Fruit fly (Drosophila melanogaster) whole organism, embryonic: Measurements from ENCODE around the gene CG14079.

Experiments
- Antp ChIP-seq: fragments of 200-800 bp; sonication (Bioruptor generic); optimal IDR thresholded peaks from 3 replicates; lab custom pipeline; 2016; ENCODE audit warnings: missing biosample characterization, missing genetic modification characterization
- CG1024 ChIP-seq: fragments of 200-800 bp; sonication (Bioruptor generic); IDR thresholded peaks from 2 replicates; pipeline ENCODE4 v1.3.6; 2022; ENCODE audit warnings: missing biosample characterization, missing genetic modification characterization
- CG10462 ChIP-seq: fragments of 200-800 bp; sonication (Bioruptor generic); optimal IDR thresholded peaks from 2 replicates; lab custom pipeline; 2016; ENCODE audit warnings: missing biosample characterization, missing genetic modification characterization
- CG11560 ChIP-seq: fragments of 200-800 bp; sonication (Bioruptor generic); IDR thresholded peaks from 3 replicates; pipeline ENCODE4 v1.3.6; 2022; ENCODE audit warnings: missing biosample characterization, missing genetic modification characterization
- CG12299 ChIP-seq: fragments of 200-800 bp; sonication (Bioruptor generic); optimal IDR thresholded peaks from 2 replicates; lab custom pipeline; 2018; ENCODE audit warnings: missing biosample characterization, mild to moderate bottlenecking, missing genetic modification characterization
- CG1233 ChIP-seq: fragments of 200-800 bp; sonication (Bioruptor generic); optimal IDR thresholded peaks from 4 replicates; lab custom pipeline; 2018; ENCODE audit warnings: missing biosample characterization, mild to moderate bottlenecking, missing genetic modification characterization
- CG15073 ChIP-seq: fragments of 200-800 bp; sonication (Bioruptor generic); optimal IDR thresholded peaks from 2 replicates; lab custom pipeline; 2016; ENCODE audit warnings: missing biosample characterization, missing genetic modification characterization
- CG17361 ChIP-seq: fragments of 200-800 bp; sonication (Bioruptor generic); IDR thresholded peaks from 3 replicates; pipeline ENCODE4 v1.3.6; 2022; ENCODE audit warnings: missing biosample characterization, missing genetic modification characterization
- CG2199 ChIP-seq: fragments of 200-800 bp; sonication (Bioruptor generic); IDR thresholded peaks from 3 replicates; pipeline ENCODE4 v1.3.6; 2022; ENCODE audit warnings: missing biosample characterization, missing genetic modification characterization
- CG30403 ChIP-seq: fragments of 200-800 bp; sonication (Bioruptor generic); optimal IDR thresholded peaks from 3 replicates; lab custom pipeline; 2016; ENCODE audit warnings: missing biosample characterization, missing genetic modification characterization
- CG30431 ChIP-seq: fragments of 200-800 bp; sonication (Bioruptor generic); optimal IDR thresholded peaks from 2 replicates; lab custom pipeline; 2017; ENCODE audit warnings: missing biosample characterization, missing genetic modification characterization
- CG4282 ChIP-seq: fragments of 200-800 bp; sonication (Bioruptor generic); optimal IDR thresholded peaks from 2 replicates; lab custom pipeline; 2016; ENCODE audit warnings: missing biosample characterization, missing genetic modification characterization
- CG43689 ChIP-seq: fragments of 200-800 bp; sonication (Bioruptor generic); IDR thresholded peaks from 2 replicates; pipeline ENCODE4 v1.3.6; 2022; ENCODE audit warnings: missing biosample characterization, missing genetic modification characterization
- CG4820 ChIP-seq: fragments of 200-800 bp; sonication (Bioruptor generic); optimal IDR thresholded peaks from 3 replicates; lab custom pipeline; 2016; ENCODE audit warnings: missing biosample characterization, missing genetic modification characterization
- CG5180 ChIP-seq: fragments of 200-800 bp; sonication (Bioruptor generic); optimal IDR thresholded peaks from 3 replicates; lab custom pipeline; 2017; ENCODE audit warnings: missing biosample characterization, missing genetic modification characterization, mild to moderate bottlenecking, moderate library complexity, missing genetic modification reagents
- CG6765 ChIP-seq: fragments of 200-800 bp; sonication (Bioruptor generic); optimal IDR thresholded peaks from 3 replicates; lab custom pipeline; 2017; ENCODE audit warnings: missing biosample characterization, mild to moderate bottlenecking, missing genetic modification characterization
- CG6854 ChIP-seq: fragments of 200-800 bp; sonication (Bioruptor generic); optimal IDR thresholded peaks from 3 replicates; lab custom pipeline; 2017; ENCODE audit warnings: missing biosample characterization, mild to moderate bottlenecking, missing genetic modification characterization
- CG7928 ChIP-seq: fragments of 200-800 bp; sonication (Bioruptor generic); optimal IDR thresholded peaks from 2 replicates; lab custom pipeline; 2017; ENCODE audit warnings: missing biosample characterization, mild to moderate bottlenecking, missing genetic modification characterization
- CG8281 ChIP-seq: fragments of 200-800 bp; sonication (Bioruptor generic); optimal IDR thresholded peaks from 2 replicates; lab custom pipeline; 2018; ENCODE audit warnings: missing biosample characterization, mild to moderate bottlenecking, missing genetic modification characterization, moderate library complexity
- CG9876 ChIP-seq: fragments of 200-800 bp; sonication (Bioruptor generic); optimal IDR thresholded peaks from 2 replicates; lab custom pipeline; 2016; ENCODE audit warnings: missing biosample characterization, missing genetic modification characterization
- CoRest ChIP-seq: fragments of 200-800 bp; sonication (Bioruptor generic); optimal IDR thresholded peaks from 3 replicates; lab custom pipeline; 2018; ENCODE audit warnings: missing biosample characterization, mild to moderate bottlenecking, missing genetic modification characterization, moderate library complexity
- Deaf1 ChIP-seq: fragments of 200-800 bp; optimal IDR thresholded peaks from 3 replicates; lab custom pipeline; 2019; ENCODE audit warnings: missing biosample characterization, mild to moderate bottlenecking, missing genetic modification characterization, moderate library complexity
- HHEX ChIP-seq: fragments of 200-800 bp; sonication (Bioruptor generic); optimal IDR thresholded peaks from 3 replicates; lab custom pipeline; 2017; ENCODE audit warnings: missing biosample characterization, mild to moderate bottlenecking, missing genetic modification characterization, missing genetic modification reagents
- HLH4C ChIP-seq: fragments of 200-800 bp; sonication (Bioruptor generic); IDR thresholded peaks from 3 replicates; pipeline ENCODE4 v1.3.6; 2022; ENCODE audit warnings: missing biosample characterization, missing genetic modification characterization; ENCODE audit not compliant: partially characterized antibody
- HLH54F ChIP-seq: fragments of 200-800 bp; sonication (Bioruptor generic); optimal IDR thresholded peaks from 3 replicates; lab custom pipeline; 2016; ENCODE audit warnings: missing biosample characterization, missing genetic modification characterization
- Hey ChIP-seq: fragments of 200-800 bp; sonication (Bioruptor generic); optimal IDR thresholded peaks from 3 replicates; lab custom pipeline; 2018; ENCODE audit warnings: missing biosample characterization, mild to moderate bottlenecking, missing genetic modification characterization
- Kr ChIP-seq: fragments of 200-800 bp; sonication (Bioruptor generic); optimal IDR thresholded peaks from 2 replicates; lab custom pipeline; 2017; ENCODE audit warnings: missing biosample characterization, mild to moderate bottlenecking, missing genetic modification characterization
- Ravus ChIP-seq: fragments of 200-800 bp; sonication (Bioruptor generic); IDR thresholded peaks from 2 replicates; pipeline ENCODE4 v1.3.6; 2022; ENCODE audit warnings: missing biosample characterization, missing genetic modification characterization
- Tbp ChIP-seq: fragments of >200 bp; optimal IDR thresholded peaks from 2 replicates; lab custom pipeline; 2018; ENCODE audit warnings: missing biosample characterization, missing genetic modification characterization
- YL-1 ChIP-seq: fragments of 200-800 bp; sonication (Bioruptor generic); optimal IDR thresholded peaks from 3 replicates; lab custom pipeline; 2017; ENCODE audit warnings: missing biosample characterization, mild to moderate bottlenecking, missing genetic modification characterization
- cad ChIP-seq: fragments of >200 bp; optimal IDR thresholded peaks from 2 replicates; lab custom pipeline; 2017; ENCODE audit warnings: missing biosample characterization, missing genetic modification characterization
- danr ChIP-seq: fragments of 200-800 bp; sonication (Bioruptor generic); IDR thresholded peaks from 2 replicates; pipeline ENCODE4 v1.3.6; 2022; ENCODE audit warnings: missing biosample characterization, missing genetic modification characterization
- dm ChIP-seq: fragments of 200-800 bp; sonication (Bioruptor generic); optimal IDR thresholded peaks from 3 replicates; lab custom pipeline; 2016; ENCODE audit warnings: missing biosample characterization, missing genetic modification characterization
- dmrt99B ChIP-seq: fragments of 200-800 bp; sonication (Bioruptor generic); optimal IDR thresholded peaks from 2 replicates; lab custom pipeline; 2018; ENCODE audit warnings: missing biosample characterization, mild to moderate bottlenecking, missing genetic modification characterization, moderate library complexity
- dpn ChIP-seq, 2 experiments: fragments of 200-800 bp; sonication (Bioruptor generic); optimal IDR thresholded peaks; 3 replicates each; lab custom pipeline; 2016; ENCODE audit warnings: missing biosample characterization in 2 of 2, missing genetic modification characterization in 2 of 2
- ems ChIP-seq: fragments of 200-800 bp; sonication (Bioruptor generic); optimal IDR thresholded peaks from 3 replicates; lab custom pipeline; 2016; ENCODE audit warnings: missing biosample characterization, missing genetic modification characterization
- fd64A ChIP-seq: fragments of 200-800 bp; sonication (Bioruptor generic); optimal IDR thresholded peaks from 3 replicates; lab custom pipeline; 2018; ENCODE audit warnings: missing biosample characterization, mild to moderate bottlenecking, missing genetic modification characterization
- grau ChIP-seq: fragments of 200-800 bp; optimal IDR thresholded peaks from 3 replicates; lab custom pipeline; 2019; ENCODE audit warnings: missing biosample characterization, mild to moderate bottlenecking, missing genetic modification characterization, moderate library complexity
- hbn ChIP-seq: fragments of 200-800 bp; sonication (Bioruptor generic); IDR thresholded peaks from 2 replicates; pipeline ENCODE4 v1.3.6; 2022; ENCODE audit warnings: missing biosample characterization, missing genetic modification characterization; ENCODE audit not compliant: partially characterized antibody
- hkb ChIP-seq, 2 experiments: fragments of 200-800 bp in 1 of 2; fragments of >200 bp in 1 of 2; sonication (Bioruptor generic) in 1 of 2; IDR thresholded peaks in 1 of 2; optimal IDR thresholded peaks in 1 of 2; 2 replicates each; pipeline versions ENCODE4 v1.3.6 to Lab custom; 2017 to 2022; ENCODE audit warnings: missing biosample characterization in 1 of 2, missing genetic modification characterization in 1 of 2
- jigr1 ChIP-seq: fragments of 200-800 bp; sonication (Bioruptor generic); IDR thresholded peaks from 3 replicates; pipeline ENCODE4 v1.3.6; 2022; ENCODE audit warnings: missing biosample characterization, missing genetic modification characterization
- ken ChIP-seq: fragments of 200-800 bp; sonication (Bioruptor generic); IDR thresholded peaks from 3 replicates; pipeline ENCODE4 v1.3.6; 2022; ENCODE audit warnings: missing biosample characterization, missing genetic modification characterization
- kni ChIP-seq: fragments of 200-800 bp; sonication (Bioruptor generic); optimal IDR thresholded peaks from 3 replicates; lab custom pipeline; 2017; ENCODE audit warnings: mild to moderate bottlenecking, missing biosample characterization, missing genetic modification reagents, missing genetic modification characterization
- lov ChIP-seq, 2 experiments: fragments of 200-800 bp in 1 of 2; fragments of >200 bp in 1 of 2; sonication (Bioruptor generic) in 1 of 2; IDR thresholded peaks in 1 of 2; optimal IDR thresholded peaks in 1 of 2; 2 replicates in 1 of 2; 3 replicates in 1 of 2; pipeline versions ENCODE4 v1.3.6 to Lab custom; 2017 to 2022; ENCODE audit warnings: missing biosample characterization in 1 of 2, missing genetic modification characterization in 1 of 2
- p53 ChIP-seq: fragments of 200-800 bp; sonication (Bioruptor generic); optimal IDR thresholded peaks from 2 replicates; lab custom pipeline; 2016; ENCODE audit warnings: missing biosample characterization, missing genetic modification characterization
- pita ChIP-seq: fragments of 200-800 bp; sonication (Bioruptor generic); optimal IDR thresholded peaks from 2 replicates; lab custom pipeline; 2017; ENCODE audit warnings: missing biosample characterization, mild to moderate bottlenecking, missing genetic modification characterization
- sr ChIP-seq: fragments of 200-800 bp; sonication (Bioruptor generic); IDR thresholded peaks from 3 replicates; pipeline ENCODE4 v1.3.6; 2022; ENCODE audit warnings: missing biosample characterization, missing genetic modification characterization
- vfl ChIP-seq: fragments of 200-800 bp; sonication (Bioruptor generic); optimal IDR thresholded peaks from 2 replicates; lab custom pipeline; 2016; ENCODE audit warnings: missing biosample characterization, missing genetic modification characterization

The CG14079 gene

dm6 chr3L:19062472-19063409 is 35.1 kb upstream of the CG14079 start, which contains the start of the genes Ugt316A1 and Sfxn2 (continued):
- TF ChIP-seq CG11560 (tag; lab: Robert Waterston, UW) (peak; percentile 36; the same call in 1 of the 3 replicates), CG9876 (GFP tag; lab: Kevin White, UChicago) (no peak), CG30403 (GFP tag; lab: Kevin White, UChicago) (peak; percentile 61), CG6765 (GFP tag; lab: Kevin White, UChicago) (peak; percentile 56), cad (GFP tag; lab: Kevin White, UChicago) (no peak), hkb (optimal IDR thresholded peaks at IDR 0.05; lab: Kevin White, UChicago) (peak; percentile 98), hkb (GFP tag; IDR thresholded peaks at IDR 0.05; lab: Robert Waterston, UW) (no peak), Tbp (peak; percentile 90), CG6854 (GFP tag; lab: Kevin White, UChicago) (no peak), ems (GFP tag; lab: Kevin White, UChicago) (peak; percentile 31), Kr (no peak), dmrt99B (no peak), CG1233 (no peak), CG1024 (no peak), kni (GFP tag; lab: Kevin White, UChicago) (no peak), CG5180 (GFP tag; lab: Kevin White, UChicago) (no peak), CG30431 (GFP tag; lab: Kevin White, UChicago) (peak; percentile 25), CoRest (tag; lab: Kevin White, UChicago) (peak; percentile 64), CG10462 (GFP tag; lab: Kevin White, UChicago) (no peak), vfl (GFP tag; lab: Kevin White, UChicago) (peak; percentile 39), HLH54F (GFP tag; lab: Kevin White, UChicago) (no peak), CG4282 (no peak), dm (GFP tag; lab: Kevin White, UChicago) (peak; percentile 25), hbn (GFP tag; lab: Robert Waterston, UW) (0 out of 2 replicates have a peak, but pooled peaks have one; percentile 13), Antp (GFP tag; lab: Kevin White, UChicago) (peak; percentile 14), Deaf1 (tag; lab: Kevin White, UChicago) (no peak), Hey (no peak), dpn (GFP tag; optimal IDR thresholded peaks at IDR 0.05; lab: Kevin White, UChicago) (peak; percentile 43 to 45), danr (no peak), pita (GFP tag; lab: Kevin White, UChicago) (peak; percentile 42), CG43689 (GFP tag; lab: Robert Waterston, UW) (no peak), grau (tag; lab: Kevin White, UChicago) (peak; percentile 42), CG8281 (tag; lab: Kevin White, UChicago) (no peak), sr (GFP tag; lab: Robert Waterston, UW) (no peak), p53 (GFP tag; lab: Kevin White, UChicago) (peak; percentile 35), HHEX (GFP tag; lab: Kevin White, UChicago) (no peak), CG4820 (GFP tag; lab: Kevin White, UChicago) (peak; percentile 44), YL-1 (GFP tag; lab: Kevin White, UChicago) (peak; percentile 51), CG15073 (GFP tag; lab: Kevin White, UChicago) (no peak), HLH4C (GFP tag; lab: Robert Waterston, UW) (0 out of 3 replicates have a peak, but pooled peaks have one; percentile 51), CG12299 (tag; lab: Kevin White, UChicago) (peak; percentile 55), fd64A (GFP tag; lab: Kevin White, UChicago) (no peak), CG7928 (GFP tag; lab: Kevin White, UChicago) (no peak), CG2199 (no peak), CG17361 (peak; percentile 71), Ravus (no peak), ken (GFP tag; lab: Robert Waterston, UW) (no peak), lov (optimal IDR thresholded peaks at IDR 0.05; lab: Kevin White, UChicago) (no peak), lov (GFP tag; IDR thresholded peaks at IDR 0.05; lab: Robert Waterston, UW) (no peak), jigr1 (GFP tag; lab: Robert Waterston, UW) (no peak)
